Fruit fly (Drosophila melanogaster): Measurements from ENCODE around the gene CG9555.
A peak's percentile ranks its signal among the peaks of the same experiment; 100 is the strongest.

The CG9555 gene

DNA sequence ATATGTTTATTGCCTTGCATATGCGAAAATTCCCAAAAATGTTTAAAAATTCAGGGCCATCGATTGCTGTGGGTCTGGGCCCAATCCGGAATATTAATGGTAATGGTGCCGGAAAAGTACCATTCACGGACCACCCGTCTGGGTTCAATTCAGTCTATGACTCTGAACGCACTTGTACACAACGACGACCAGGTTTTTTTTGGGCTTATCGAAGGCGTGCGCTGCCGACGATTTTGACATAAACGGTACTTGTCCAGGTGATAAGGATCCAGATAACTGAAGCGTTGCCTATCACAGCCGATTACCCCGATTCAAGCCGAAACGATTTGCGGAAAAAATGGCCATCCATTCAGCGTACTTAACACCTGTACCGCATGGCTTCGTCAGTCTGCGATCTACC, at the start of gene CG9555:
Gene CG9555 (plus strand): TSS at position 153 of the 400 bp plus-strand sequence.
- no peak for TF ChIP-seq noc (tag; optimal IDR thresholded peaks at IDR 0.05)

DNA sequence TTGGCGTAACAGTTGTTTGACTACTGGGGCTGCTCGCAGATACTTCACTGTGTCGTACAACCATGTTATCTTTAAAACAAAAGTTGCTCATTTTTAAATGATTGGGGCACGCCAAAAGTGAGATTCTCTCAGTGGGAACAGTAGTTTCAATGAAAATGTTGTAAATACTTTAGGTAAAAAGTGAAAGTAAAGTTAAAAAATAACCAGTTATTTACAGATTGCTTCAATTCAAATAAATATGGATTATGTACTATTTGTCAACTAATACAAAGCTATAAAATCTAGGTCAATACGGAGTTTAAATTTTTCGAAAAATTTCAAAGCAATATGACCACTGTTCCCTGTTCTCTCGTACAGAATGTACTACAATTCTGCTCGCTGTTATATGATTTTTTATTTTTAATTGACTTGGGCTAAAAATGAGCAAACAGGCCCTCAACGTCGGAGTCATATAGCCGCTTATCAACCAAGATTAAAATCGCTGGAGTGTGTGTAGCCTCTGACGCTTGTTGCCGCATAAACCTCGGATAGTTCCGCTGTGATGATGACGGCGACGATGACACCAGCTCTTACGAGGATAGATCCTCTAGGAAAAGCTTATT, 49.7 kb upstream of the CG9555 start, which contains the start of gene Argl:
Gene Argl (minus strand): TSS at position 370 of the 602 bp plus-strand sequence.
- TF ChIP-seq noc (tag; optimal IDR thresholded peaks at IDR 0.05), result peak; percentile 72

DNA sequence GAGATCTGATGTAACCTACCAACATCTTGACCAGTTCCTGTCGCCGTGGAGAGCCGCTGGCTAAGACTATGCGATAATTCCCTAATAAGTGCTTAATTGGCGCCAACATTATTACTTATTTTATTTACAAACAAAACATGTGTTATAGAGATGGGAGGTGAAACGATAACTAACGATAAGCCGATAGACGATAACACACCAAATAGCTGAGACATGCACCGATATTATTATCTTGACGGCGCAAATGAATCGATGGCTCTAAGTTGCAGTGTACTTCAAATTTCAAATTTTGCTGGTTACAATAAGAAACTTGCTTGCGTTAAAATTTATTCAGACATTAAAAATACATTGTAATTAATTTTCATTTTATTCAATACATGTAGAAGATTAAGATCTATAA, 48.4 kb upstream of the CG9555 start, which contains the start of gene CG9515:
Gene CG9515 (minus strand): TSS at position 148 of the 400 bp plus-strand sequence.
- TF ChIP-seq noc (tag; optimal IDR thresholded peaks at IDR 0.05), result no peak

DNA sequence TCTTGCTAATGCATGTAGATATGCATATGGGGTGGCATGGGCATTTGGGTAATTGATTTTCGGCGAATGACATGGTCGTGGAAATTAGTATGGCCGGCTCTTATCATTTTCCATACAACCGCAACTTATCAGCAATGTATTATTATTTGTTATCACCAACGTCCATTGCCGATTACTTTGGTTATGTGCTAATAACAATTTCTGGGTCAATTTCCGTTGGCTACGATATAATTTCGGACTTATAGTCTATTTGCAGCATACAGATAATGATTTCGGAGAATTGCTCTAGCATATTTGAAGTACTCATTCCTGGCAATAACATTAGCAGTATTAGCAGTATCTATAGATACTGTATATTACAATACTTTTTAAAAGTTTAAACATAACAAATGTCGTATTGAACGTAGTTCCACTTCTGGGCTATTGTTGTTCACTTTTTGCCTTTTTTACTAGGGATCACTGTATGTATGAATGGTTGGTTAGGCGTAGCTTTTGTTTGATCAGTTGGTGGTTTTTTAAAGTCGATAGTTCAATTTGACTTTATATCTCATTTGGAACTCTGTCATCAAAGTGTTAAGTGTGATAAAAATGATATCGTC, 44.7 kb upstream of the CG9555 start, which contains the start of gene CG46397:
Gene CG46397 (plus strand): TSS at position 549 of the 599 bp plus-strand sequence.
- TF ChIP-seq noc (tag; optimal IDR thresholded peaks at IDR 0.05), result peak; percentile 8

DNA sequence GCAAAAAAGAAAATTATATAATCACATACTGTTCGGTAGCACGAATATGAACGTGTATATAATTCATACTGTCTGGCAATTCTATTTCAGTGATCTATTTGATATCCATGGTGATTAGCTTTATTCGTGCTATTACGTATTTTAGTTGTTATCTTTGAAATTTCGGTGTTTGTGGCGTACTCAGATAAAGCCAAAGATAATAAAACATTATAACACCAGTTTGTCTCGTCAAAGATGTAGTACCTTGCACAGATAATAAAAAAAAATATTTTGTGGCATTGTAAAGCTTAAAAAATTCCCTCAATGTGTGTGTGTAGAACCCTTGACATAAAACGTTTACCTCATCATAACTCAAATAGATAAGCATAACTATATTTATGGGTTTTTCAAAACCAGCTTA, 43.5 kb upstream of the CG9555 start:
- TF ChIP-seq noc (tag; optimal IDR thresholded peaks at IDR 0.05), result peak; percentile 11

DNA sequence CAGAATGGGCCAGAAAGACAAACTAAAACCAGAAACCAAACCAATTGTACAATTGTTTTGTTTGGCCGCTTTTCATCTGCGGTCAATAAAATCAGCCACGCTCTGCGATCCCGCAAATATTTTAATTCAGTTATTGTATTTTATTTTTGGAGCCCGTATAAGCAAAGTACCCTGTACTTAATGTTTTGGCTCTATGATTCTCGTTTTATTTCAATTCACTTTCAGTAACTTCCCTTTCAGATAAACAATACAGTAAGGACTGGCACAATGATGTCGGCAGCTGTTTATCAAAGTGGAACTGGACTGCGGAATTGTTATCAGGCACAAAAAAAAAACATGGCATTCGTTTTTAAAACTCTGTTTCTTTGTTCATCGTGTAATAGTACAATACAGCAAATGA, 42.9 kb upstream of the CG9555 start:
- peak; percentile 29 for TF ChIP-seq noc (tag; optimal IDR thresholded peaks at IDR 0.05)

DNA sequence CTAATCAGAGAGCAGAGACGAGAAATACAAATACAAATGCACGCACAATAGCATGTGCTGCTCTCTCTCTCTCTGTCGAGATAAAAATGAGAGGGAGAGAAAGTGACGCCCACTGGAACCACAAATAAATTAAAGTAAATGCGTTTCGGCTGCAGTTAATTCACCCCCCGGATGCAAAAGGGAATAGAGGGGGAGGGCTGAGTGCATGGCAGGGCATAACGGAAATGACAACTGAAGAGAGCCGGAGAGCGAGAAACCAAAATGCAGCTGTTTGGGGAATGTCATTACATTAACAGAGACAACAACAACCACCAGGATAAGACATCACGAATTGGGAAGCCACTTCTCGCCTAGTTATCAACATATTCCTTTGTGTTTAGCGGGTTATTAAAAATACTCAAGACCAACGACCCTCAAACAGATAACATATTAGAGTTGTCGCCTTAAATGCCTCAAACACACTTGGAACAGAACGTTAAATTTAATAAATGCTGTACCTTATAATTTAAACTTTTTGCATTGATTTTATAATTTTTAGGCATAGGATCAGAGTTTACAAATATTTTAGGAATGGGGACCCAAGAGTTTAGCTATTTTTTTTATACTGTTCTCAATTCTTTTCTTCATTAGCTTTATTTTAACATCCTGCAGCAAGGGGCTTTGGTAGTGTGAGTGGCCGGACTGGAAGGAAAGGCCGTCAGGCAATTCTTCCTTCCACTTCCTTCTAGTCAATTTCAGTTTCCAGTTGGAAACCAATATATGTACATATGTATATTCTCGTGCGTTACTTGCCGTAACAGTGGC, 41.4 kb upstream of the CG9555 start:
- no peak for TF ChIP-seq noc (tag; optimal IDR thresholded peaks at IDR 0.05)

DNA sequence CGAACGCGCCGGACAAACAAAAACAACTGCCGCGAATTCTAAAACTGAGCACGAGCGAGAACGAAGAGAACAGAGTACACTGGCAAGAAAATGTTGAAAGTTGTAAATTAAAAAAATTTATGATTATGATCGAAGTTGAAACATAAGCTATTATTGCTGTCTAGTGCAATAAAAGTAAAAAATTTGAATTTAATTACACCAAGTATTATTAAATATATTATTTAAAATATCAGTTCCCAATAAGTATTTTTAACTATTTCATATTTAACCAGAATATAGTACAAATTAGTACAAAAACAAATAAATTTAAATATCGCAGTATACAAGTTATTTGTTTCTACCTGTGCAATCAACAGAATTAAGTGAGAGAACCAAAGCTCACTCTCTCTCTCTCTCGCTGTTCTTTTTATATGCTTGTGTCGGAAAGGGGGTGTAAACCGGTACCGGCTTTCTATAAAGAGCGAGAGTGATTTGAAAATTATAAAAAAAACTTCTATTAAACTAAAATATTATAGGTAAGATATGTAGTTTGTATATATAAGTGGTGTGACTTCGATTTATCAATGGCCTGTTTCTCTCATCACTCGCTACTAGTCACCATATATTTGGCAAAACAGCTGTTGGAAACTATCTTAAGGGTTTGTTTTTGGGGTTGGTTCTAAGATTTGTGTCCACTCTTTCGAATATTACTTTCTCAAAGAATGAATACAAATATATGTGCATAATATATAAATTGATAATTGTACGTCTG, 40.2 kb upstream of the CG9555 start, which contains the start of gene C1GalTA:
Gene C1GalTA (minus strand): TSS at position 33 of the 751 bp plus-strand sequence.
- peak; percentile 99 for TF ChIP-seq noc (tag; optimal IDR thresholded peaks at IDR 0.05)

DNA sequence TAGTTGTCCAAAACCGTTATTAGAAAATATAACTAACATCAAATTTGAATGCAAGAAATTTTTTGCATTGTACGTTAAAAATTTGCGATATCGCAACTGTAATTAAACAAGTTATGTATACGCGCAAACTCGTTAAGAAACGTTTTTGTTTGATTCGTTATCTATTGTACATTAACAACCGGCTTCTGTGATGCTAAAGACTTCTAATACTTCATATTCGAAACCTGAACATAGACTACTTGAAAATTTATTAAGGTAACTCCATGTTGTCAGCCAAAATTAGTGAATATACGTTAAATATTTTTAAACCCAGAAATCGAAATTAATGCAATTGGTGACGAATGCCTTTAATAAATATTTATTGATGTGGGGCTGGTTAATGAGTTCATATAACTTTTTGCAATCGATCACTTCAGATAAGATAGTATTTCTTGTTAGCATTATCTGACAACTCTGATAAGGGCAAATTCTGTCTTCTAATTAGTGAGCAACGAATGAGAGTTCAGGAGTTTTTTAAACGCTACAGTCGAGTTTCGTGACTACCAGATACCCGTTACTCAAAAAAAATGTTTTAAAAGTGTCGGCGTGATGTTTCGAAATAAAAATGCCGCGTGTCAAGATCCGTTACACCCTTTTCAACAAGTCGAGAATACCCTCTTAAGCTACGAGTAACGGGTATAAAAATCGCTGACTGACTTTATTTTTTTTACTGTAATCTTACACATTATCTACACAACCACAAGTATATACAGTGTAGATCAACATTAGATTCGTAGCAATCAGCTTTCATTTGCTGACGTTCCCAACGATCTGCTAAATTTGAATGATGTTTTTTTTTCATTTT, 39.1 kb upstream of the CG9555 start:
- TF ChIP-seq noc (tag; optimal IDR thresholded peaks at IDR 0.05), result peak; percentile 87

DNA sequence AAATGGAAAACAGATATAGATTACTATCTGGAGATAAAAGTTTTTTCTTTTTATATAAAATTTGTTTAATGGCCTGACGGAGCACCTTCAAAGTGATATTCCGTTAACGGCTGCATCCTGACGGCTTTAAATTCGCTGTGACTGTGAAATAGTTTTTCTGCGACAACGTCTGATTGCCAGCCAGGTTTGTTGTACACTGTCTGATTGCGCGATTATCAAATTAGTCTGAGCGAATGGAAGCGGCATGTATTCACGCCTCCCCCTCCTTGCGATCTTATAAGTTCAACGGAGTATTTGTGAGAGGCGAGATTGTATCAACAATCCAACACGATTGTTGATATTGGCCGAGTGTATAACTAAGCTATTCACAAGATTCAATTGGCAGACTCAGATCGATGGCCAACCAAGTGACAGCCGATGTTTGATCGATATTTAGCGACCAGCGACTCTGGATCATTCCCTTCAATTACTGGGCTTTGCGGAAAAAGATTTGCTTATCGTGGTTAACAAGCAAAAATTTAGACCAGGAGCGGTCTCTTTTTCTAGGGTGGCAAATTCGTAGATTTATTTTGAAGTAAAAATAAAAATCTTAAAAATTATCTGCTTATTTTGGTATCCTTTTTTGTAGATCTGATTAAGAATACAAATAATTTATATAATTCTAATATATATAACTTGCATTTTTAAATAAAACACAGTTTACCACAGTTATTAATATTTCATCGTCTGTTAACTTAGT, 35.8 kb upstream of the CG9555 start:
- TF ChIP-seq noc (tag; optimal IDR thresholded peaks at IDR 0.05), result peak; percentile 57

DNA sequence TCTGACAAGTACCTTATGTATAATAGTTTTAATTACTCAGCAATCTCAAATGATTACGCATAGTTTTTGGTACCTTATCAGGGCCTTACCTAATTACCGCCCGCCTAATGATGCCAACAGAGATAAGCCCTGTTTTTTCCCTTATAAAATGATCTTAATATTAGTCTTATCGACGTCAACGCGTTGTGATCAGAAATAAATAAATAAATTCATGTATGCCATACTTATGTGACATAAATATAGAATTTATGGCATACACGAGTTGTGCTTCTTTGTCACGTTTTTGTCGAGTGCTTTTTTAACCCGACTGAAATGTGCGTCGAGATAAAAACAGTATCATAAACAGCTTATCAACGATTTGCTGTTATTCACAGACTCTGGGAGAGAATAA, 35.2 kb upstream of the CG9555 start:
- TF ChIP-seq noc (tag; optimal IDR thresholded peaks at IDR 0.05), result peak; percentile 1

DNA sequence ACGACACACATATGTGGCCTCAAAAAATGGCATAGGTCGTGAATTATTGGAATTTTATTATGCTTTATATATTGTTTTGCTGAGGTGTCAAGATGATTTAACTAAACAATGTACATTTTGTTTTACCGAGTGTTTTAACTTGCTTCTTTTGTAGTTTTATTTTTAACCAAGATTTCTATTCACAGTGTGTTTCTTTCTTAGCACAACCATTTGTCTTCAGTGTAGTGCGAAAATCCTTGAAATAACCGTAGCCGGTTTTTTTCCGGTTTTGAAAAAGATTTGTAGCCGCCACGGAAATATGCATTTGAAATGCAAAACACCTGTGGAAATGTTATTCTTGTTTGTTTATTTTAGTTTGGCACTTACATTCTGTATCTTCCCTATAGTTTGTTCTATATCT, 34.4 kb upstream of the CG9555 start:
- no peak for TF ChIP-seq noc (tag; optimal IDR thresholded peaks at IDR 0.05)

DNA sequence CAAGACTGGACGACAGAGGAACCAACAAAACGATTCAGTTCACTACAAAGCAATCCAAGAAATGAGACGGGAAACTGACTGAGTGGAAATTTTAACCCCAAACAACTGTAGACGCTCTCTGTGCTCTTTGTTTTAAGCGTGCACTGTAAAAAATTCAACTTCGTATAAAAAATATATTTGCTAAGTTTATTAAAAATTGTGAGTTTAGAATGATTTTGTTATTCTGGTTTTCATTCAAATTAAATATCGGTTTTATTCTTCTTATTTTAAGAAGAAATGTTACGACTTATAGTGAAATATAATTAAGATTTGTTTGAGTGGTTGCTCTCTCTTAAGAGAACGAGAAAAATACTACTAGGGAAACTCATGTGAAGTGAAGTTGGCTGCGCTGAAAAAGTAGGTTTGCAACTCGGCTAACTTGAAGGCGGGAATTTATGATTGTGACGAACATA, 33.5 kb upstream of the CG9555 start:
- peak; percentile 76 for TF ChIP-seq noc (tag; optimal IDR thresholded peaks at IDR 0.05)

DNA sequence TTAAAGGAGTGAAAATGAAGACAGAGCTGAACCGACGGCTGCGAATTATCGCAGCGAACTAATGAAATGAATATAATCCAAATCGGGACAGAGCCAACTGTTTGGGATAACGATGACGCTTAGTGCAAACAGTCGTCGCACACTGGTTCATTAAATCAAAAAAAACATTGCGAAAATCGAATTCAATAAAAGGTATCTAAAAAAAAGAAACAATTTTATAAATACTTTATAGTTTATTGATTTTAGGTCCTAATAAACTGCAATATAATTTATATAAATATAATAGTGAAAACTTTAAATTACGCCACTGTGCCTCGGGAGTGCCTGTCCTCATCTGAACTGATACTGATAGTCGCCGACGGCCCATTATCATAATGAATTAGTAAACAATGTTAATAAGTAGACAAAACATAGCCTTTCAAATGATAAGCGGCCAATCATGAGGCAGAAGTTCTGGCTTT, 32.5 kb upstream of the CG9555 start, which contains the start of gene CG31886:
Gene CG31886 (minus strand): TSS at position 51 of the 461 bp plus-strand sequence.
- peak; percentile 85 for TF ChIP-seq noc (tag; optimal IDR thresholded peaks at IDR 0.05)

All from whole organism, larva.